Worm (Caenorhabditis elegans) whole organism, L2 larva: ENCODE data around the gene gst-21.

Experiments
- F13H6.1 ChIP-seq: sonication (generic microtip); optimal IDR thresholded peaks from 2 replicates; lab custom pipeline; 2016; ENCODE audit warnings: missing genetic modification characterization, missing compliant biosample characterization
- ZK546.5 ChIP-seq: sonication (generic microtip); optimal IDR thresholded peaks from 2 replicates; lab custom pipeline; 2017; ENCODE audit warnings: missing biosample characterization, missing genetic modification characterization
- blmp-1 ChIP-seq: sonication (generic microtip); optimal IDR thresholded peaks from 2 replicates; lab custom pipeline; 2017; ENCODE audit warnings: missing genetic modification characterization, mild to moderate bottlenecking, missing compliant biosample characterization, antibody characterized with exemption, moderate library complexity; ENCODE audit not compliant: insufficient read depth
- nhr-11 ChIP-seq: fragments of 150-350 bp; optimal IDR thresholded peaks from 2 replicates; lab custom pipeline; 2014; ENCODE audit warnings: missing biosample characterization, missing genetic modification characterization
- unc-62 ChIP-seq: fragments of 150-350 bp; optimal IDR thresholded peaks from 2 replicates; lab custom pipeline; 2014; ENCODE audit warnings: missing biosample characterization, missing genetic modification reagents, missing genetic modification characterization

DNA sequence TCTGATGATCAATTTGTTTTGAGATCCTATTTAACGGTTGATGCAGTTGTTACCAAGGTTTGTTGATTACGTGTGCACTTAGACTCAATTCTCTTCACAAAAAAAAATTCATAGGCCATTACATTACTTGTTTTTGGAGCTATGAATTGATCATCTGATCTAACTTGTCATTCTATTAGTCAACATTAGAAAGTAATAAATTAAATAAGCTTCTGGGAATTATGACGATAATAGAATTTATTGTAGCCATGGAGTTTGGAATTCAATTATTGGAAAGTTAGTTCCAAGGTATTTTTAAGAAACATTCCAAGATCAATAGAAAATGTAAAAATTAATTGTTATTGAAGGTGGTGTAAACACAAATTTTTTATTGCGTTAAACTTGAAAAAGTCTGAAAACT is 13.6 kb downstream of the gst-21 start:
- TF ChIP-seq ZK546.5 (tag; lab: Kevin White, UChicago), result no peak
- TF ChIP-seq unc-62 (GFP tag; lab: Kevin White, UChicago), result no peak
- TF ChIP-seq blmp-1, result no peak
- TF ChIP-seq nhr-11, result no peak
- TF ChIP-seq F13H6.1 (tag; lab: Kevin White, UChicago), result no peak
